Worm (Caenorhabditis elegans) whole organism, late embryonic: ENCODE results near the gene ins-31.

Experiments
- F13H6.1 ChIP-seq: sonication (generic microtip); optimal IDR thresholded peaks from 2 replicates; lab custom pipeline; 2016; ENCODE audit warnings: missing genetic modification characterization, missing compliant biosample characterization
- ahr-1 ChIP-seq: sonication (generic microtip); optimal IDR thresholded peaks from 2 replicates; lab custom pipeline; 2016; ENCODE audit warnings: missing genetic modification characterization, missing compliant biosample characterization
- ceh-19 ChIP-seq: fragments of 200-800 bp; sonication (Bioruptor generic); optimal IDR thresholded peaks from 2 replicates; lab custom pipeline; 2018; ENCODE audit warnings: mild to moderate bottlenecking, missing genetic modification characterization, missing compliant biosample characterization
- ceh-24 ChIP-seq: sonication (generic microtip); optimal IDR thresholded peaks from 2 replicates; lab custom pipeline; 2016; ENCODE audit warnings: mild to moderate bottlenecking, missing genetic modification characterization, missing compliant biosample characterization
- ceh-34 ChIP-seq: sonication (generic microtip); optimal IDR thresholded peaks from 2 replicates; lab custom pipeline; 2016; ENCODE audit warnings: mild to moderate bottlenecking, missing genetic modification characterization, missing compliant biosample characterization
- ceh-9 ChIP-seq: sonication (generic microtip); optimal IDR thresholded peaks from 2 replicates; lab custom pipeline; 2016; ENCODE audit warnings: mild to moderate bottlenecking, missing genetic modification characterization, inconsistent platforms, missing compliant biosample characterization
- dmd-4 ChIP-seq: sonication (generic microtip); optimal IDR thresholded peaks from 2 replicates; lab custom pipeline; 2016; ENCODE audit warnings: borderline replicate concordance, missing genetic modification characterization, missing compliant biosample characterization
- ets-4 ChIP-seq: sonication (generic microtip); optimal IDR thresholded peaks from 2 replicates; lab custom pipeline; 2016; ENCODE audit warnings: missing genetic modification characterization, missing compliant biosample characterization
- fkh-6 ChIP-seq: sonication (generic microtip); optimal IDR thresholded peaks from 2 replicates; lab custom pipeline; 2016; ENCODE audit warnings: missing genetic modification characterization, missing compliant biosample characterization
- gmeb-2 ChIP-seq: sonication (generic microtip); optimal IDR thresholded peaks from 2 replicates; lab custom pipeline; 2016; ENCODE audit warnings: missing genetic modification characterization, inconsistent platforms, missing compliant biosample characterization
- hlh-15 ChIP-seq: sonication (generic microtip); optimal IDR thresholded peaks from 2 replicates; lab custom pipeline; 2016; ENCODE audit warnings: missing genetic modification characterization, missing compliant biosample characterization
- nhr-11 ChIP-seq: fragments of 150-350 bp; optimal IDR thresholded peaks from 2 replicates; lab custom pipeline; 2014; ENCODE audit warnings: missing biosample characterization, missing genetic modification characterization
- odd-2 ChIP-seq: sonication (generic microtip); optimal IDR thresholded peaks from 2 replicates; lab custom pipeline; 2017; ENCODE audit warnings: antibody characterized with exemption, mild to moderate bottlenecking, missing genetic modification characterization, missing compliant biosample characterization
- pag-3 ChIP-seq: sonication (generic microtip); optimal IDR thresholded peaks from 2 replicates; lab custom pipeline; 2016; ENCODE audit warnings: missing compliant biosample characterization, missing genetic modification characterization, borderline replicate concordance
- pat-9 ChIP-seq: fragments of 200-800 bp; sonication (Bioruptor generic); optimal IDR thresholded peaks from 2 replicates; lab custom pipeline; 2018; ENCODE audit warnings: mild to moderate bottlenecking, missing genetic modification characterization, moderate library complexity, missing compliant biosample characterization
- pax-1 ChIP-seq: fragments of 150-350 bp; optimal IDR thresholded peaks from 2 replicates; lab custom pipeline; 2014; ENCODE audit warnings: missing biosample characterization, missing genetic modification characterization
- sdc-2 ChIP-seq: sonication (generic microtip); optimal IDR thresholded peaks from 2 replicates; lab custom pipeline; 2016; ENCODE audit warnings: missing genotype, missing genetic modification characterization, missing compliant biosample characterization
- syd-9 ChIP-seq: sonication (generic microtip); optimal IDR thresholded peaks from 2 replicates; lab custom pipeline; 2016; ENCODE audit warnings: mild to moderate bottlenecking, missing genetic modification characterization, moderate library complexity, missing compliant biosample characterization
- unc-3 ChIP-seq, 2 experiments: fragments of 200-800 bp in 1 of 2; sonication (Bioruptor generic) in 1 of 2; sonication (generic microtip) in 1 of 2; conservative IDR thresholded peaks in 1 of 2; optimal IDR thresholded peaks in 1 of 2; 2 replicates each; pipeline versions ENCODE4 v1.3.6 to Lab custom; 2016 to 2022; ENCODE audit warnings: missing compliant biosample characterization in 2 of 2, missing genetic modification characterization in 2 of 2, missing genetic modification reagents in 1 of 2
- unc-86 ChIP-seq: sonication (generic microtip); optimal IDR thresholded peaks from 2 replicates; lab custom pipeline; 2016; ENCODE audit warnings: missing genetic modification characterization, missing compliant biosample characterization

ins-31 gene

ce11 chrII:3170089-3170488 is 43.2 kb downstream of the ins-31 start, which contains the start of gene fbxc-55:
TSS of gene fbxc-55 (minus strand) at chrII:3170189.
- TF ChIP-seq unc-3 (GFP tag; conservative IDR thresholded peaks at IDR 0.05; lab: Robert Waterston, UW) (no peak), unc-3 (tag; optimal IDR thresholded peaks at IDR 0.05; lab: Kevin White, UChicago) (no peak), ahr-1 (tag; lab: Kevin White, UChicago) (no peak), ceh-19 (no peak), pat-9 (tag; lab: Kevin White, UChicago) (no peak), sdc-2 (tag; lab: Kevin White, UChicago) (no peak), ets-4 (no peak), nhr-11 (tag; lab: Kevin White, UChicago) (no peak), F13H6.1 (tag; lab: Kevin White, UChicago) (no peak), ceh-9 (tag; lab: Kevin White, UChicago) (no peak)
- TF ChIP-seq, all 69 proteins: peak for 0

ce11 chrII:3172176-3172575 is 45.3 kb downstream of the ins-31 start, which contains the start of gene Y27F2A.10:
TSS of gene Y27F2A.10 (minus strand) at chrII:3172276.
- TF ChIP-seq ceh-24 (tag; lab: Kevin White, UChicago) (no peak), hlh-15 (tag; lab: Kevin White, UChicago) (no peak), odd-2 (tag; lab: Kevin White, UChicago) (no peak), nhr-11 (tag; lab: Kevin White, UChicago) (no peak), dmd-4 (tag; lab: Kevin White, UChicago) (no peak), pag-3 (tag; lab: Kevin White, UChicago) (no peak), gmeb-2 (tag; lab: Kevin White, UChicago) (no peak), fkh-6 (no peak), syd-9 (no peak), unc-86 (tag; lab: Kevin White, UChicago) (no peak), ceh-34 (tag; lab: Kevin White, UChicago) (no peak), pax-1 (no peak)
